Worm (Caenorhabditis elegans): ENCODE measurements around the gene F28H6.4.
A peak's percentile ranks its signal among the peaks of the same experiment; 100 is the strongest.

The F28H6.4 gene

ce11 chrX:14134244-14134643 lies 6.6 kb downstream of the F28H6.4 start, which contains the start of gene F28H6.8:
F28H6.8 (minus strand) TSS chrX:14134344.
- TF ChIP-seq ceh-9 (tag; optimal IDR thresholded peaks at IDR 0.05) (no peak), ztf-4 (tag; optimal IDR thresholded peaks at IDR 0.05) (no peak), pha-4 (tag; optimal IDR thresholded peaks at IDR 0.05) (no peak), nhr-43 (tag; optimal IDR thresholded peaks at IDR 0.05; ENCODE audit: poor library complexity, severe bottlenecking) (no peak), ama-1 (optimal IDR thresholded peaks at IDR 0.05) (no peak), hmg-11 (tag; optimal IDR thresholded peaks at IDR 0.05) (no peak), jun-1 (tag; optimal IDR thresholded peaks at IDR 0.05) (no peak)

ce11 chrX:14134883-14135282 lies 7.2 kb downstream of the F28H6.4 start:
- TF ChIP-seq jun-1 (tag; optimal IDR thresholded peaks at IDR 0.05) = no peak

ce11 chrX:14140040-14140439 lies 12.4 kb downstream of the F28H6.4 start, which contains the start of gene nkat-1:
nkat-1 (minus strand) TSS chrX:14140140.
- TF ChIP-seq unc-39 (tag; optimal IDR thresholded peaks at IDR 0.05) (no peak), skn-1 (tag; optimal IDR thresholded peaks at IDR 0.05) (no peak), hmg-11 (tag; optimal IDR thresholded peaks at IDR 0.05) (no peak), ztf-11 (tag; optimal IDR thresholded peaks at IDR 0.05) (no peak), ztf-4 (tag; optimal IDR thresholded peaks at IDR 0.05) (no peak), nhr-76 (tag; optimal IDR thresholded peaks at IDR 0.05) (no peak), eor-1 (tag; optimal IDR thresholded peaks at IDR 0.05) (no peak), jun-1 (tag; optimal IDR thresholded peaks at IDR 0.05) (no peak), nhr-25 (tag; optimal IDR thresholded peaks at IDR 0.05) (no peak), elt-1 (tag; optimal IDR thresholded peaks at IDR 0.05) (no peak), fkh-10 (GFP tag; optimal IDR thresholded peaks at IDR 0.05) (no peak), pqm-1 (tag; optimal IDR thresholded peaks at IDR 0.05) (no peak), egl-27 (tag; optimal IDR thresholded peaks at IDR 0.05) (no peak), pha-4 (tag; optimal IDR thresholded peaks at IDR 0.05) (no peak)

- no peak for TF ChIP-seq nhr-11 (tag; optimal IDR thresholded peaks at IDR 0.05)
- TF ChIP-seq nhr-237 (tag; optimal IDR thresholded peaks at IDR 0.05) = no peak
- TF ChIP-seq eor-1 (tag; optimal IDR thresholded peaks at IDR 0.05) = no peak
- no peak for TF ChIP-seq nhr-25 (tag; optimal IDR thresholded peaks at IDR 0.05)
- TF ChIP-seq jun-1 (tag; optimal IDR thresholded peaks at IDR 0.05) = no peak
- TF ChIP-seq unc-62 (GFP tag; optimal IDR thresholded peaks at IDR 0.05) = no peak
- no peak for TF ChIP-seq ceh-16 (tag; optimal IDR thresholded peaks at IDR 0.05)
- no peak for TF ChIP-seq nhr-77 (tag; optimal IDR thresholded peaks at IDR 0.05)
- no peak for TF ChIP-seq nhr-76 (tag; optimal IDR thresholded peaks at IDR 0.05)
- no peak for TF ChIP-seq zag-1 (tag; optimal IDR thresholded peaks at IDR 0.05)
- no peak for TF ChIP-seq hmg-11 (tag; optimal IDR thresholded peaks at IDR 0.05)
- no peak for TF ChIP-seq ceh-9 (tag; optimal IDR thresholded peaks at IDR 0.05)
- no peak for TF ChIP-seq fos-1 (tag; optimal IDR thresholded peaks at IDR 0.05)
Measured at ce11 chrX:14141344-14141841, 13.7 kb downstream of the F28H6.4 start.

ce11 chrX:14141896-14142392 lies 14.3 kb downstream of the F28H6.4 start, which contains the start of gene ceh-89:
ceh-89 (plus strand) TSS chrX:14141946.
- TF ChIP-seq pha-4 (tag; optimal IDR thresholded peaks at IDR 0.05) (no peak), mml-1 (tag; optimal IDR thresholded peaks at IDR 0.05) (no peak), nhr-237 (tag; optimal IDR thresholded peaks at IDR 0.05) (no peak), ceh-28 (tag; optimal IDR thresholded peaks at IDR 0.05) (no peak), nhr-77 (tag; optimal IDR thresholded peaks at IDR 0.05) (no peak), ceh-16 (tag; optimal IDR thresholded peaks at IDR 0.05) (no peak)

- no peak for TF ChIP-seq unc-39 (tag; optimal IDR thresholded peaks at IDR 0.05)
- peak; percentile 1 for TF ChIP-seq elt-2 (tag; optimal IDR thresholded peaks at IDR 0.05)
- TF ChIP-seq pha-4 (tag; optimal IDR thresholded peaks at IDR 0.05) = peak; percentile 57
Measured at ce11 chrX:14145634-14146033, 18.0 kb downstream of the F28H6.4 start.

ce11 chrX:14146740-14147140 lies 19.1 kb downstream of the F28H6.4 start:
- peak in 1 of 2 experiments; percentile 47 for TF ChIP-seq eor-1 (tag; optimal IDR thresholded peaks at IDR 0.05)
- peak; percentile 47 for TF ChIP-seq tbx-2 (tag; optimal IDR thresholded peaks at IDR 0.05)
- TF ChIP-seq mdl-1 (tag; optimal IDR thresholded peaks at IDR 0.05) = no peak
- peak; percentile 56 for TF ChIP-seq nhr-43 (tag; optimal IDR thresholded peaks at IDR 0.05; ENCODE audit: poor library complexity, severe bottlenecking)
- TF ChIP-seq elt-2 (tag; optimal IDR thresholded peaks at IDR 0.05) = peak; percentile 52
- TF ChIP-seq sea-2 (GFP tag; optimal IDR thresholded peaks at IDR 0.05) = peak; percentile 23
- TF ChIP-seq snpc-4 (tag; optimal IDR thresholded peaks at IDR 0.05) = peak; percentile 51
- TF ChIP-seq pha-4 (tag; optimal IDR thresholded peaks at IDR 0.05) = peak; percentile 97
- no peak for TF ChIP-seq elt-3 (tag; optimal IDR thresholded peaks at IDR 0.05)
- peak; percentile 53 for TF ChIP-seq pqm-1 (tag; optimal IDR thresholded peaks at IDR 0.05)
- TF ChIP-seq nhr-28 (tag; optimal IDR thresholded peaks at IDR 0.05) = no peak
- peak; percentile 80 for TF ChIP-seq jun-1 (tag; optimal IDR thresholded peaks at IDR 0.05)
- peak; percentile 86 for TF ChIP-seq nhr-23 (tag; optimal IDR thresholded peaks at IDR 0.05)
- TF ChIP-seq fkh-10 (GFP tag; optimal IDR thresholded peaks at IDR 0.05) = no peak
- no peak for TF ChIP-seq lsy-12 (tag; optimal IDR thresholded peaks at IDR 0.05)
- no peak for TF ChIP-seq nhr-12 (tag; optimal IDR thresholded peaks at IDR 0.05)
- TF ChIP-seq egl-27 (tag; optimal IDR thresholded peaks at IDR 0.05) = no peak
- TF ChIP-seq ztf-11 (tag; optimal IDR thresholded peaks at IDR 0.05) = no peak
- peak; percentile 56 for TF ChIP-seq unc-62 (GFP tag; optimal IDR thresholded peaks at IDR 0.05)
- TF ChIP-seq ceh-28 (tag; optimal IDR thresholded peaks at IDR 0.05) = peak; percentile 81
- TF ChIP-seq skn-1 (tag; optimal IDR thresholded peaks at IDR 0.05) = peak; percentile 81
- TF ChIP-seq ama-1 (optimal IDR thresholded peaks at IDR 0.05) = peak; percentile 4
- peak; percentile 22 for TF ChIP-seq lin-15B (tag; optimal IDR thresholded peaks at IDR 0.05)
- peak; percentile 88 for TF ChIP-seq lin-39 (tag; optimal IDR thresholded peaks at IDR 0.05)

Data from whole organism, L3 larva.